Fruit fly (Drosophila melanogaster) whole organism, embryonic: Measurements from ENCODE around the gene Rab8.

Experiments used
- Aef1 ChIP-seq: fragments of 200-800 bp; sonication (Bioruptor generic); IDR thresholded peaks from 3 replicates; pipeline ENCODE4 v1.3.6; 2022; ENCODE audit warnings: missing biosample characterization, missing genetic modification characterization
- Bteb2 ChIP-seq: fragments of 200-800 bp; sonication (Bioruptor generic); optimal IDR thresholded peaks from 2 replicates; lab custom pipeline; 2016; ENCODE audit warnings: missing biosample characterization, missing genetic modification characterization
- CG10543 ChIP-seq: fragments of 200-800 bp; sonication (Bioruptor generic); optimal IDR thresholded peaks from 3 replicates; lab custom pipeline; 2017; ENCODE audit warnings: missing biosample characterization, mild to moderate bottlenecking, missing genetic modification characterization, moderate library complexity
- CG10654 ChIP-seq: fragments of 200-800 bp; sonication (Bioruptor generic); optimal IDR thresholded peaks from 2 replicates; lab custom pipeline; 2016; ENCODE audit warnings: missing biosample characterization, missing genetic modification characterization
- CG11093 ChIP-seq: fragments of 200-800 bp; sonication (Bioruptor generic); IDR thresholded peaks from 3 replicates; pipeline ENCODE4 v1.3.6; 2022; ENCODE audit warnings: missing biosample characterization, missing genetic modification characterization
- CG11247 ChIP-seq: fragments of 200-800 bp; sonication (Bioruptor generic); IDR thresholded peaks from 2 replicates; pipeline ENCODE4 v1.3.6; 2022; ENCODE audit warnings: missing biosample characterization, missing genetic modification characterization
- CG12744 ChIP-seq: fragments of 200-800 bp; sonication (Bioruptor generic); optimal IDR thresholded peaks from 2 replicates; lab custom pipeline; 2016; ENCODE audit warnings: missing biosample characterization, missing genetic modification characterization
- CG14050 ChIP-seq: fragments of 200-800 bp; sonication (Bioruptor generic); IDR thresholded peaks from 3 replicates; pipeline ENCODE4 v1.3.6; 2022; ENCODE audit warnings: missing biosample characterization, missing genetic modification characterization
- CG15269 ChIP-seq: fragments of 200-800 bp; sonication (Bioruptor generic); optimal IDR thresholded peaks from 2 replicates; lab custom pipeline; 2018; ENCODE audit warnings: missing biosample characterization, mild to moderate bottlenecking, missing genetic modification characterization, moderate library complexity
- CG1529 ChIP-seq: fragments of 200-800 bp; sonication (Bioruptor generic); optimal IDR thresholded peaks from 3 replicates; lab custom pipeline; 2018; ENCODE audit warnings: missing biosample characterization, missing genetic modification characterization
- CG16863 ChIP-seq: fragments of 200-800 bp; sonication (Bioruptor generic); optimal IDR thresholded peaks from 3 replicates; lab custom pipeline; 2016; ENCODE audit warnings: missing biosample characterization, missing genetic modification characterization
- CG17359 ChIP-seq: fragments of 200-800 bp; sonication (Bioruptor generic); optimal IDR thresholded peaks from 3 replicates; lab custom pipeline; 2018; ENCODE audit warnings: missing biosample characterization, mild to moderate bottlenecking, missing genetic modification characterization, moderate library complexity
- CG3065 ChIP-seq: fragments of 200-800 bp; sonication (Bioruptor generic); optimal IDR thresholded peaks from 2 replicates; lab custom pipeline; 2016; ENCODE audit warnings: missing biosample characterization, missing genetic modification characterization
- CHES-1-like ChIP-seq: fragments of 200-800 bp; sonication (Bioruptor generic); optimal IDR thresholded peaks from 2 replicates; lab custom pipeline; 2016; ENCODE audit warnings: missing biosample characterization, missing genetic modification characterization
- CoRest ChIP-seq: fragments of 200-800 bp; sonication (Bioruptor generic); optimal IDR thresholded peaks from 3 replicates; lab custom pipeline; 2018; ENCODE audit warnings: missing biosample characterization, mild to moderate bottlenecking, missing genetic modification characterization, moderate library complexity
- CrebB ChIP-seq: fragments of 200-800 bp; sonication (Bioruptor generic); optimal IDR thresholded peaks from 3 replicates; lab custom pipeline; 2018; ENCODE audit warnings: missing biosample characterization, mild to moderate bottlenecking, missing genetic modification characterization
- D19B ChIP-seq: fragments of 200-800 bp; sonication (Bioruptor generic); optimal IDR thresholded peaks from 2 replicates; lab custom pipeline; 2017; ENCODE audit warnings: missing biosample characterization, mild to moderate bottlenecking, missing genetic modification characterization
- Dad ChIP-seq: fragments of 200-800 bp; sonication (Bioruptor generic); optimal IDR thresholded peaks from 3 replicates; lab custom pipeline; 2016; ENCODE audit warnings: missing biosample characterization, missing genetic modification characterization
- Dref ChIP-seq: fragments of 200-800 bp; sonication (Bioruptor generic); IDR thresholded peaks from 2 replicates; pipeline ENCODE4 v1.3.6; 2022; ENCODE audit warnings: missing biosample characterization, missing genetic modification characterization
- E2f1 ChIP-seq: fragments of 200-800 bp; sonication (Bioruptor generic); IDR thresholded peaks from 2 replicates; pipeline ENCODE4 v1.3.6; 2022; ENCODE audit warnings: missing biosample characterization, missing genetic modification characterization
- Ets65A ChIP-seq: fragments of 200-800 bp; sonication (Bioruptor generic); peaks from one replicate; lab custom pipeline; 2016; ENCODE audit warnings: missing biosample characterization, missing genetic modification characterization
- HLH3B ChIP-seq: fragments of 200-800 bp; sonication (Bioruptor generic); IDR thresholded peaks from 2 replicates; pipeline ENCODE4 v1.3.6; 2022; ENCODE audit warnings: missing biosample characterization, missing genetic modification characterization
- Med ChIP-seq: fragments of 200-800 bp; sonication (Bioruptor generic); peaks from one replicate; lab custom pipeline; 2016; ENCODE audit warnings: missing biosample characterization, missing genetic modification characterization, mild to moderate bottlenecking, inconsistent platforms, moderate library complexity
- NK7.1 ChIP-seq: fragments of 200-800 bp; sonication (Bioruptor generic); optimal IDR thresholded peaks from 3 replicates; lab custom pipeline; 2016; ENCODE audit warnings: missing biosample characterization, missing genetic modification characterization
- Pdp1 ChIP-seq, 2 experiments: fragments of 200-800 bp; sonication (Bioruptor generic); optimal IDR thresholded peaks; 3 replicates each; lab custom pipeline; 2016; ENCODE audit warnings: missing biosample characterization in 2 of 2, missing genetic modification characterization in 2 of 2, mild to moderate bottlenecking in 1 of 2, moderate library complexity in 1 of 2
- Ravus ChIP-seq: fragments of 200-800 bp; sonication (Bioruptor generic); IDR thresholded peaks from 2 replicates; pipeline ENCODE4 v1.3.6; 2022; ENCODE audit warnings: missing biosample characterization, missing genetic modification characterization
- TFAM ChIP-seq: fragments of 200-800 bp; sonication (Bioruptor generic); optimal IDR thresholded peaks from 2 replicates; lab custom pipeline; 2017; ENCODE audit warnings: missing biosample characterization, missing genetic modification characterization, inconsistent platforms
- Usf ChIP-seq: fragments of 200-800 bp; sonication (Bioruptor generic); optimal IDR thresholded peaks from 2 replicates; lab custom pipeline; 2017; ENCODE audit warnings: missing genotype, missing biosample characterization, missing genetic modification characterization
- ab ChIP-seq: fragments of 200-800 bp; sonication (Bioruptor generic); optimal IDR thresholded peaks from 2 replicates; lab custom pipeline; 2016; ENCODE audit warnings: missing biosample characterization, missing genetic modification characterization
- abd-A ChIP-seq: fragments of 200-800 bp; sonication (Bioruptor generic); optimal IDR thresholded peaks from 3 replicates; lab custom pipeline; 2019; ENCODE audit warnings: missing biosample characterization, mild to moderate bottlenecking, missing genetic modification characterization, moderate library complexity
- amos ChIP-seq: fragments of 200-800 bp; sonication (Bioruptor generic); IDR thresholded peaks from 2 replicates; pipeline ENCODE4 v1.3.6; 2022; ENCODE audit warnings: missing biosample characterization, missing genetic modification characterization; ENCODE audit not compliant: partially characterized antibody
- aop ChIP-seq: fragments of 200-800 bp; sonication (Bioruptor generic); IDR thresholded peaks from 2 replicates; pipeline ENCODE4 v1.3.6; 2022; ENCODE audit warnings: missing biosample characterization, missing genetic modification characterization
- az2 ChIP-seq: fragments of 200-800 bp; sonication (Bioruptor generic); optimal IDR thresholded peaks from 3 replicates; lab custom pipeline; 2016; ENCODE audit warnings: missing biosample characterization, missing genetic modification characterization
- btn ChIP-seq: fragments of 200-800 bp; sonication (Bioruptor generic); optimal IDR thresholded peaks from 2 replicates; lab custom pipeline; 2016; ENCODE audit warnings: missing biosample characterization, missing genetic modification characterization
- chinmo ChIP-seq: fragments of 200-800 bp; sonication (Bioruptor generic); IDR thresholded peaks from 4 replicates; pipeline ENCODE4 v1.3.6; 2022; ENCODE audit warnings: missing biosample characterization, missing genetic modification characterization; ENCODE audit not compliant: partially characterized antibody
- dmrt11E ChIP-seq: fragments of 200-800 bp; sonication (Bioruptor generic); optimal IDR thresholded peaks from 3 replicates; lab custom pipeline; 2018; ENCODE audit warnings: missing biosample characterization, mild to moderate bottlenecking, missing genetic modification characterization, moderate library complexity
- emc ChIP-seq: fragments of 200-800 bp; sonication (Bioruptor generic); optimal IDR thresholded peaks from 2 replicates; lab custom pipeline; 2016; ENCODE audit warnings: missing biosample characterization, missing genetic modification characterization
- eve ChIP-seq, 2 experiments: fragments of >200 bp; optimal IDR thresholded peaks; 2 replicates each; lab custom pipeline; 2017; ENCODE audit warnings: missing biosample characterization in 2 of 2, missing genetic modification characterization in 2 of 2
- fu2 ChIP-seq: fragments of 200-800 bp; sonication (Bioruptor generic); optimal IDR thresholded peaks from 2 replicates; lab custom pipeline; 2016; ENCODE audit warnings: missing biosample characterization, missing genetic modification characterization
- gfzf ChIP-seq: fragments of 200-800 bp; sonication (Bioruptor generic); optimal IDR thresholded peaks from 2 replicates; lab custom pipeline; 2016; ENCODE audit warnings: missing biosample characterization, mild to moderate bottlenecking, missing genetic modification characterization, moderate library complexity
- lab ChIP-seq: fragments of 200-800 bp; sonication (Bioruptor generic); optimal IDR thresholded peaks from 3 replicates; lab custom pipeline; 2017; ENCODE audit warnings: missing biosample characterization, missing genetic modification characterization, mild to moderate bottlenecking, moderate library complexity, missing genetic modification reagents
- lbe ChIP-seq: fragments of 200-800 bp; sonication (Bioruptor generic); optimal IDR thresholded peaks from 2 replicates; lab custom pipeline; 2016; ENCODE audit warnings: missing biosample characterization, mild to moderate bottlenecking, missing genetic modification characterization
- pan ChIP-seq, 4 experiments: fragments of >200 bp in 3 of 4; fragments of 200-800 bp in 1 of 4; sonication (Bioruptor generic) in 1 of 4; optimal IDR thresholded peaks in 3 of 4; IDR thresholded peaks in 1 of 4; 2 replicates each; pipeline versions ENCODE4 v1.3.6 to Lab custom; 2017 to 2022; ENCODE audit warnings: missing biosample characterization in 2 of 4, missing genetic modification characterization in 2 of 4, mixed read lengths in 1 of 4
- row ChIP-seq: fragments of 200-800 bp; sonication (Bioruptor generic); IDR thresholded peaks from 3 replicates; pipeline ENCODE4 v1.3.6; 2022; ENCODE audit warnings: missing biosample characterization, missing genetic modification characterization
- sima ChIP-seq: fragments of 200-800 bp; sonication (Bioruptor generic); optimal IDR thresholded peaks from 2 replicates; lab custom pipeline; 2016; ENCODE audit warnings: missing biosample characterization, missing genetic modification characterization
- sqz ChIP-seq: fragments of 200-800 bp; sonication (Bioruptor generic); optimal IDR thresholded peaks from 3 replicates; lab custom pipeline; 2018; ENCODE audit warnings: missing biosample characterization, mild to moderate bottlenecking, missing genetic modification characterization
- sr ChIP-seq: fragments of 200-800 bp; sonication (Bioruptor generic); IDR thresholded peaks from 3 replicates; pipeline ENCODE4 v1.3.6; 2022; ENCODE audit warnings: missing biosample characterization, missing genetic modification characterization
- ssp ChIP-seq: fragments of 200-800 bp; sonication (Bioruptor generic); IDR thresholded peaks from 2 replicates; pipeline ENCODE4 v1.3.6; 2022; ENCODE audit warnings: missing biosample characterization, missing genetic modification characterization
- unpg ChIP-seq: fragments of 200-800 bp; sonication (Bioruptor generic); optimal IDR thresholded peaks from 3 replicates; lab custom pipeline; 2018; ENCODE audit warnings: missing biosample characterization, mild to moderate bottlenecking, missing genetic modification characterization, moderate library complexity

The Rab8 gene

DNA sequence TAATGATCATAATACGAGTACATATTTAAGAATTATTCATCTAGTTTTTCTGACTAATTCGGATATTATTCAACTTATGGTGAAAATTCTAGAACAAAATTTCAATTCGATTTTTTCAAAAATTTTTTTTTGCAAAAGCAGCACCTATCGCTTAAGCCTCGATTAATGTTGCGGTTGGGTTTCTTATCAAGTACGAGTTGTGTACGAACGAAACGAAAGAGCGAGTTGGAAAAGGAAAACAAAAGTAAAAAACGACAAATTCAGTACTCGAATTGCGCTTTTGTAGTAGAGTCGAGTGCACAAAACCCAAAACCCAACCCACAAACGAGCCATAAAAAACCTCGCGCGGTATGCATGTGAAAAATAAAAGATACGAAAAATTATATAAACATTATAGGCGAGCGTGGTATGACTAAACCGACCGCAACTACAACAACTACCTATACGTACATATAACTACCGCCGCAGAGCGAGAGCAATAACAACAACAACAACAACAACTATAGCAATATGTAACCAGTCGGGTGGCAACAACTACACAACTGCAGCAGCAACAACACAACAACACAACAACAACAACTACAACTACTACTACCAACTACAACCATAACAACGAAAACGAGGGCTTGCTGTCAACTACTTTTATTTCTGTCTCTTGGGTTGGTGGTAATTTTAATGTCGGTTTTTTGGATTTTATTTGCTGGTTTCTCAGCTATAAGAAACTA, 33.7 kb upstream of the Rab8 start (continued):
- TF ChIP-seq Med (GFP tag; lab: Kevin White, UChicago) (peak; percentile 47), D19B (no peak), Pdp1 (GFP tag; optimal IDR thresholded peaks at IDR 0.05; lab: Kevin White, UChicago) (peak in 1 of 2 experiments; percentile 79), Ets65A (no peak), lab (GFP tag; lab: Kevin White, UChicago) (peak; percentile 1), CrebB (tag; lab: Kevin White, UChicago) (no peak), chinmo (GFP tag; lab: Robert Waterston, UW) (no peak), HLH3B (GFP tag; lab: Robert Waterston, UW) (no peak), Bteb2 (no peak), btn (GFP tag; lab: Kevin White, UChicago) (no peak), Dref (no peak), Usf (no peak), Aef1 (GFP tag; lab: Robert Waterston, UW) (no peak), CG12744 (GFP tag; lab: Kevin White, UChicago) (no peak), az2 (GFP tag; lab: Kevin White, UChicago) (no peak), Dad (GFP tag; lab: Kevin White, UChicago) (no peak), fu2 (GFP tag; lab: Kevin White, UChicago) (no peak)

DNA sequence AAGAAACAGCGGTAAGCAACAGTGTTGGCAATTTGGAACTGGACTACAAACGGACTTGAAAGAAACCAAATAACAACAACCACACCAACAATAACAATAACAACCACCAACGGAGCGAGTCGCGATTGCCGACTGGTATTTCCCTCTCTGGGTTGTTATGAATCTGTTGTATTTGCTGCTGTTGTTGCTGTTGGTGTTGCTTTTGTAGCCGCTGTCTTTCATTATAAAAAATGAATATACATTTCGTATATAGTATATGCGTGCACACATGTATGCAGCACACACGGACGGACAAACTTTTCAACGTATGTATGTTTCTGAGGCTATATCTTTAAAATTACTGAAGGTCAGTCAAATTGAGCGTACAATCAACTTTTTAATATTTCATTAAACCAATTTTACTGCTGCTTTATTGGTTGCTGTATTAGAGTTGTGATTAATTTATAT, 32.5 kb upstream of the Rab8 start:
- peak; percentile 2 for TF ChIP-seq abd-A (tag; lab: Kevin White, UChicago)
- TF ChIP-seq aop (GFP tag; lab: Robert Waterston, UW), result no peak
- no peak for TF ChIP-seq sima (GFP tag; lab: Kevin White, UChicago)
- no peak for TF ChIP-seq CG14050 (GFP tag; lab: Robert Waterston, UW)
- no peak for TF ChIP-seq unpg (GFP tag; lab: Kevin White, UChicago)
- peak; percentile 47 for TF ChIP-seq ab
- TF ChIP-seq CG15269, result no peak
- TF ChIP-seq eve (GFP tag; optimal IDR thresholded peaks at IDR 0.05; lab: Kevin White, UChicago), result peak in 1 of 2 experiments; percentile 84
- no peak for TF ChIP-seq lab (GFP tag; lab: Kevin White, UChicago)
- no peak for TF ChIP-seq CG10654 (GFP tag; lab: Kevin White, UChicago)
- TF ChIP-seq dmrt11E (tag; lab: Kevin White, UChicago), result no peak
- no peak for TF ChIP-seq Pdp1 (GFP tag; optimal IDR thresholded peaks at IDR 0.05; lab: Kevin White, UChicago)
- no peak for TF ChIP-seq sr (GFP tag; lab: Robert Waterston, UW)
- no peak for TF ChIP-seq E2f1 (GFP tag; lab: Robert Waterston, UW)
- TF ChIP-seq CoRest (tag; lab: Kevin White, UChicago), result no peak
- TF ChIP-seq emc (GFP tag; lab: Kevin White, UChicago), result no peak
- TF ChIP-seq CHES-1-like, result no peak
- TF ChIP-seq NK7.1 (GFP tag; lab: Kevin White, UChicago), result no peak
- no peak for TF ChIP-seq CG1529 (GFP tag; lab: Kevin White, UChicago)
- TF ChIP-seq pan (optimal IDR thresholded peaks at IDR 0.05; lab: Kevin White, UChicago), result no peak
- TF ChIP-seq pan (GFP tag; optimal IDR thresholded peaks at IDR 0.05 in 1 of 2, IDR thresholded peaks at IDR 0.05 in 1 of 2), result no peak
- TF ChIP-seq CG3065, result no peak
- peak; percentile 11 for TF ChIP-seq lbe (GFP tag; lab: Kevin White, UChicago)
- TF ChIP-seq CG17359 (tag; lab: Kevin White, UChicago), result no peak
- TF ChIP-seq row (GFP tag; lab: Robert Waterston, UW), result no peak
- TF ChIP-seq amos, result no peak
- no peak for TF ChIP-seq TFAM (GFP tag; lab: Kevin White, UChicago)
- no peak for TF ChIP-seq CG10543
- no peak for TF ChIP-seq Ravus (GFP tag; lab: Robert Waterston, UW)
- TF ChIP-seq gfzf (GFP tag; lab: Kevin White, UChicago), result no peak
- peak; percentile 60; the same call in 2 of the 4 replicates for TF ChIP-seq chinmo (GFP tag; lab: Robert Waterston, UW)
- TF ChIP-seq CG16863 (GFP tag; lab: Kevin White, UChicago), result no peak
- TF ChIP-seq ssp, result no peak
- TF ChIP-seq CG11093 (GFP tag; lab: Robert Waterston, UW), result no peak
- TF ChIP-seq CG11247 (GFP tag; lab: Robert Waterston, UW), result no peak
- TF ChIP-seq sqz (GFP tag; lab: Kevin White, UChicago), result peak; percentile 45
